Worm (Caenorhabditis elegans) whole organism, late embryonic: ENCODE results near the gene F49F1.12.

Experiments
- C38D4.7 ChIP-seq: fragments of 200-800 bp; sonication (Bioruptor generic); optimal IDR thresholded peaks from 2 replicates; lab custom pipeline; 2018; ENCODE audit warnings: mild to moderate bottlenecking, missing genetic modification characterization, moderate library complexity, missing compliant biosample characterization
- F13H6.1 ChIP-seq: sonication (generic microtip); optimal IDR thresholded peaks from 2 replicates; lab custom pipeline; 2016; ENCODE audit warnings: missing genetic modification characterization, missing compliant biosample characterization
- K02D7.2 ChIP-seq: sonication (generic microtip); optimal IDR thresholded peaks from 2 replicates; lab custom pipeline; 2017; ENCODE audit warnings: mild to moderate bottlenecking, missing genetic modification characterization, missing compliant biosample characterization
- T23F11.4 ChIP-seq: fragments of 200-800 bp; sonication (Bioruptor generic); optimal IDR thresholded peaks from 2 replicates; lab custom pipeline; 2018; ENCODE audit warnings: mild to moderate bottlenecking, missing genetic modification characterization, missing compliant biosample characterization
- Y22D7AL.16 ChIP-seq: sonication (generic microtip); optimal IDR thresholded peaks from 2 replicates; lab custom pipeline; 2016; ENCODE audit warnings: missing genetic modification characterization, missing compliant biosample characterization
- ama-1 ChIP-seq: fragments of 150-350 bp; optimal IDR thresholded peaks from 2 replicates; lab custom pipeline; 2014
- ceh-18 ChIP-seq: sonication (generic microtip); optimal IDR thresholded peaks from 2 replicates; lab custom pipeline; 2016; ENCODE audit warnings: missing genetic modification characterization, missing compliant biosample characterization
- ceh-19 ChIP-seq: fragments of 200-800 bp; sonication (Bioruptor generic); optimal IDR thresholded peaks from 2 replicates; lab custom pipeline; 2018; ENCODE audit warnings: mild to moderate bottlenecking, missing genetic modification characterization, missing compliant biosample characterization
- ceh-2 ChIP-seq: sonication (generic microtip); optimal IDR thresholded peaks from 2 replicates; lab custom pipeline; 2016; ENCODE audit warnings: missing genotype, missing genetic modification characterization, missing compliant biosample characterization
- ceh-22 ChIP-seq: sonication (generic microtip); optimal IDR thresholded peaks from 2 replicates; lab custom pipeline; 2017; ENCODE audit warnings: missing biosample characterization, missing genetic modification characterization
- ceh-24 ChIP-seq: sonication (generic microtip); optimal IDR thresholded peaks from 2 replicates; lab custom pipeline; 2016; ENCODE audit warnings: mild to moderate bottlenecking, missing genetic modification characterization, missing compliant biosample characterization
- ceh-34 ChIP-seq: sonication (generic microtip); optimal IDR thresholded peaks from 2 replicates; lab custom pipeline; 2016; ENCODE audit warnings: mild to moderate bottlenecking, missing genetic modification characterization, missing compliant biosample characterization
- ceh-45 ChIP-seq: fragments of 200-800 bp; sonication (Bioruptor generic); IDR thresholded peaks from 2 replicates; pipeline ENCODE4 v1.3.6; 2022; ENCODE audit warnings: missing genetic modification reagents, missing genetic modification characterization, missing compliant biosample characterization
- ceh-48 ChIP-seq: sonication (generic microtip); optimal IDR thresholded peaks from 2 replicates; lab custom pipeline; 2016; ENCODE audit warnings: missing genetic modification characterization, inconsistent platforms, missing compliant biosample characterization
- ceh-6 ChIP-seq: fragments of 200-800 bp; sonication (Bioruptor generic); optimal IDR thresholded peaks from 2 replicates; lab custom pipeline; 2018; ENCODE audit warnings: mild to moderate bottlenecking, missing genetic modification characterization, missing compliant biosample characterization
- dve-1 ChIP-seq: sonication (generic microtip); optimal IDR thresholded peaks from 2 replicates; lab custom pipeline; 2017; ENCODE audit warnings: antibody characterized with exemption, mild to moderate bottlenecking, missing genetic modification characterization, missing compliant biosample characterization
- ets-4 ChIP-seq: sonication (generic microtip); optimal IDR thresholded peaks from 2 replicates; lab custom pipeline; 2016; ENCODE audit warnings: missing genetic modification characterization, missing compliant biosample characterization
- fax-1 ChIP-seq: sonication (generic microtip); optimal IDR thresholded peaks from 2 replicates; lab custom pipeline; 2016; ENCODE audit warnings: missing genotype, missing genetic modification characterization, missing compliant biosample characterization
- fkh-10 ChIP-seq: fragments of 150-350 bp; optimal IDR thresholded peaks from 2 replicates; lab custom pipeline; 2014; ENCODE audit warnings: missing biosample characterization, missing genetic modification reagents, missing genetic modification characterization
- hlh-15 ChIP-seq: sonication (generic microtip); optimal IDR thresholded peaks from 2 replicates; lab custom pipeline; 2016; ENCODE audit warnings: missing genetic modification characterization, missing compliant biosample characterization
- hlh-6 ChIP-seq: sonication (generic microtip); optimal IDR thresholded peaks from 2 replicates; lab custom pipeline; 2016; ENCODE audit warnings: missing genotype, missing genetic modification characterization, missing compliant biosample characterization
- hlh-8 ChIP-seq: sonication (generic microtip); optimal IDR thresholded peaks from 2 replicates; lab custom pipeline; 2016; ENCODE audit warnings: missing genotype, missing genetic modification characterization, missing compliant biosample characterization
- nhr-11 ChIP-seq: fragments of 150-350 bp; optimal IDR thresholded peaks from 2 replicates; lab custom pipeline; 2014; ENCODE audit warnings: missing biosample characterization, missing genetic modification characterization
- pat-9 ChIP-seq: fragments of 200-800 bp; sonication (Bioruptor generic); optimal IDR thresholded peaks from 2 replicates; lab custom pipeline; 2018; ENCODE audit warnings: mild to moderate bottlenecking, missing genetic modification characterization, moderate library complexity, missing compliant biosample characterization
- pax-1 ChIP-seq: fragments of 150-350 bp; optimal IDR thresholded peaks from 2 replicates; lab custom pipeline; 2014; ENCODE audit warnings: missing biosample characterization, missing genetic modification characterization
- pha-2 ChIP-seq: sonication (generic microtip); optimal IDR thresholded peaks from 2 replicates; lab custom pipeline; 2017; ENCODE audit warnings: mild to moderate bottlenecking, missing genetic modification characterization, missing compliant biosample characterization
- pqm-1 ChIP-seq: sonication (generic microtip); optimal IDR thresholded peaks from 2 replicates; lab custom pipeline; 2016; ENCODE audit warnings: missing genetic modification characterization, missing compliant biosample characterization
- pros-1 ChIP-seq: fragments of 150-350 bp; optimal IDR thresholded peaks from 2 replicates; lab custom pipeline; 2014; ENCODE audit warnings: missing biosample characterization, missing genetic modification reagents, missing genetic modification characterization
- ref-2 ChIP-seq: sonication (generic microtip); optimal IDR thresholded peaks from 2 replicates; lab custom pipeline; 2016; ENCODE audit warnings: missing genetic modification characterization, missing compliant biosample characterization
- rnt-1 ChIP-seq: sonication (generic microtip); optimal IDR thresholded peaks from 2 replicates; lab custom pipeline; 2016; ENCODE audit warnings: missing genetic modification characterization, missing compliant biosample characterization
- sdc-2 ChIP-seq: sonication (generic microtip); optimal IDR thresholded peaks from 2 replicates; lab custom pipeline; 2016; ENCODE audit warnings: missing genotype, missing genetic modification characterization, missing compliant biosample characterization
- sox-2 ChIP-seq: fragments of 200-800 bp; sonication (Bioruptor generic); IDR thresholded peaks from 2 replicates; pipeline ENCODE4 v1.3.6; 2022; ENCODE audit warnings: missing genetic modification reagents, missing genetic modification characterization, missing compliant biosample characterization
- sox-4 ChIP-seq: sonication (generic microtip); optimal IDR thresholded peaks from 2 replicates; lab custom pipeline; 2017; ENCODE audit warnings: mild to moderate bottlenecking, missing genetic modification characterization, inconsistent platforms, missing compliant biosample characterization
- syd-9 ChIP-seq: sonication (generic microtip); optimal IDR thresholded peaks from 2 replicates; lab custom pipeline; 2016; ENCODE audit warnings: mild to moderate bottlenecking, missing genetic modification characterization, moderate library complexity, missing compliant biosample characterization
- ttx-3 ChIP-seq: sonication (generic microtip); optimal IDR thresholded peaks from 2 replicates; lab custom pipeline; 2016; ENCODE audit warnings: missing genetic modification reagents, missing genetic modification characterization, missing compliant biosample characterization
- unc-42 ChIP-seq: sonication (generic microtip); optimal IDR thresholded peaks from 2 replicates; lab custom pipeline; 2016; ENCODE audit warnings: missing genotype, missing genetic modification characterization, missing compliant biosample characterization
- unc-86 ChIP-seq: sonication (generic microtip); optimal IDR thresholded peaks from 2 replicates; lab custom pipeline; 2016; ENCODE audit warnings: missing genetic modification characterization, missing compliant biosample characterization

F49F1.12 gene

ce11 chrIV:4144784-4145183, 1.9 kb upstream of the F49F1.12 start, which contains the start of gene R07C12.3:
Gene R07C12.3 (plus strand): TSS chrIV:4145084.
- no peak for TF ChIP-seq ref-2 (tag; lab: Kevin White, UChicago)
- TF ChIP-seq nhr-11 (tag; lab: Kevin White, UChicago), result no peak
- TF ChIP-seq ets-4 (tag; lab: Kevin White, UChicago), result no peak
- TF ChIP-seq ceh-6 (GFP tag; lab: Kevin White, UChicago), result no peak
- no peak for TF ChIP-seq syd-9
- no peak for TF ChIP-seq ceh-18 (tag; lab: Kevin White, UChicago)
- no peak for TF ChIP-seq dve-1 (tag; lab: Kevin White, UChicago)
- no peak for TF ChIP-seq sox-4 (tag; lab: Kevin White, UChicago)
- TF ChIP-seq pha-2 (tag; lab: Kevin White, UChicago), result no peak
- TF ChIP-seq T23F11.4 (GFP tag; lab: Kevin White, UChicago), result no peak
- TF ChIP-seq pqm-1 (tag; lab: Kevin White, UChicago), result no peak
- no peak for TF ChIP-seq unc-42 (tag; lab: Kevin White, UChicago)
- TF ChIP-seq ceh-2, result no peak
- TF ChIP-seq rnt-1 (tag; lab: Kevin White, UChicago), result no peak
- no peak for TF ChIP-seq pax-1 (tag; lab: Kevin White, UChicago)
- no peak for TF ChIP-seq ceh-19
- no peak for TF ChIP-seq sdc-2
- no peak for TF ChIP-seq unc-86
- no peak for TF ChIP-seq ceh-34 (tag; lab: Kevin White, UChicago)
- no peak for TF ChIP-seq C38D4.7 (GFP tag; lab: Kevin White, UChicago)

ce11 chrIV:4141311-4141710, 1.6 kb downstream of the F49F1.12 start, which contains the start of gene F49F1.11:
Gene F49F1.11 (minus strand): TSS chrIV:4141411.
- TF ChIP-seq fkh-10 (GFP tag; lab: Kevin White, UChicago), result no peak
- no peak for TF ChIP-seq syd-9
- no peak for TF ChIP-seq ama-1 (lab: Kevin White, UChicago)
- TF ChIP-seq ceh-22 (tag; lab: Kevin White, UChicago), result no peak
- TF ChIP-seq hlh-6 (tag; lab: Kevin White, UChicago), result no peak
- TF ChIP-seq Y22D7AL.16, result no peak

ce11 chrIV:4140265-4140664, 2.6 kb downstream of the F49F1.12 start, which contains the start of gene F49F1.18:
Gene F49F1.18 (minus strand): TSS chrIV:4140365.
- TF ChIP-seq ref-2 (tag; lab: Kevin White, UChicago) (no peak), unc-86 (no peak), ceh-18 (tag; lab: Kevin White, UChicago) (no peak), Y22D7AL.16 (no peak), sox-2 (no peak)

- TF ChIP-seq ceh-48 (tag; lab: Kevin White, UChicago) (no peak), ttx-3 (tag; lab: Kevin White, UChicago) (no peak), pros-1 (tag; lab: Kevin White, UChicago) (no peak)
- TF ChIP-seq, all 69 proteins: peak for 0
Measured at ce11 chrIV:4139022-4139421, 3.9 kb downstream of the F49F1.12 start, which contains the start of gene F49F1.10. Gene F49F1.10 (minus strand): TSS chrIV:4139122.

- no peak for TF ChIP-seq fax-1 (tag; lab: Kevin White, UChicago)
- TF ChIP-seq sdc-2, result no peak
- TF ChIP-seq ceh-24 (tag; lab: Kevin White, UChicago), result no peak
- no peak for TF ChIP-seq ceh-2
- no peak for TF ChIP-seq hlh-8 (tag; lab: Kevin White, UChicago)
- TF ChIP-seq ttx-3 (tag; lab: Kevin White, UChicago), result no peak
- TF ChIP-seq pax-1 (tag; lab: Kevin White, UChicago), result no peak
Measured at ce11 chrIV:4137472-4137871, 5.4 kb downstream of the F49F1.12 start, which contains the start of gene F49F1.9. Gene F49F1.9 (minus strand): TSS chrIV:4137572.

- TF ChIP-seq K02D7.2 (tag; lab: Kevin White, UChicago), result no peak
- TF ChIP-seq ceh-6 (GFP tag; lab: Kevin White, UChicago), result no peak
- TF ChIP-seq unc-42 (tag; lab: Kevin White, UChicago), result no peak
- TF ChIP-seq ama-1 (lab: Kevin White, UChicago), result no peak
- no peak for TF ChIP-seq F13H6.1 (tag; lab: Kevin White, UChicago)
- TF ChIP-seq pha-2 (tag; lab: Kevin White, UChicago), result no peak
- TF ChIP-seq ceh-45 (GFP tag; lab: Robert Waterston, UW), result no peak
- no peak for TF ChIP-seq hlh-15 (tag; lab: Kevin White, UChicago)
- TF ChIP-seq pat-9 (tag; lab: Kevin White, UChicago), result no peak
Measured at ce11 chrIV:4135744-4136143, 7.1 kb downstream of the F49F1.12 start, which contains the start of gene F49F1.17. Gene F49F1.17 (minus strand): TSS chrIV:4135844.
